Fruit fly (Drosophila melanogaster): ENCODE results near the gene Apl.
A peak's percentile ranks its signal among the peaks of the same experiment; 100 is the strongest.

Apl gene

dm6 chr3L:16587994-16588622 is 6.9 kb upstream of the Apl start (continued):
- TF ChIP-seq CG30431 (GFP tag; optimal IDR thresholded peaks at IDR 0.05), result no peak
- TF ChIP-seq CG33213 (GFP tag; optimal IDR thresholded peaks at IDR 0.05), result peak; percentile 60
- no peak for TF ChIP-seq Trl (optimal IDR thresholded peaks at IDR 0.05)
- TF ChIP-seq Trl (GFP tag; optimal IDR thresholded peaks at IDR 0.05), result peak; percentile 42
- peak; percentile 63 for TF ChIP-seq PHDP (tag; optimal IDR thresholded peaks at IDR 0.05)
- TF ChIP-seq CG12236 (GFP tag; optimal IDR thresholded peaks at IDR 0.05), result no peak
- TF ChIP-seq corto (GFP tag; optimal IDR thresholded peaks at IDR 0.05), result no peak
- TF ChIP-seq CG8089 (GFP tag; optimal IDR thresholded peaks at IDR 0.05), result peak; percentile 26
- peak; percentile 70 for TF ChIP-seq zfh2 (GFP tag; optimal IDR thresholded peaks at IDR 0.05)
- peak; percentile 44; the same call in 1 of the 2 replicates for TF ChIP-seq ssp (GFP tag; IDR thresholded peaks at IDR 0.05)
- peak; percentile 76 for TF ChIP-seq Max (GFP tag; optimal IDR thresholded peaks at IDR 0.05)
- TF ChIP-seq CG14965 (GFP tag; optimal IDR thresholded peaks at IDR 0.05; ENCODE audit: borderline replicate concordance), result no peak
- peak in 1 of 3 experiments; percentile 21 for TF ChIP-seq lola (GFP tag; optimal IDR thresholded peaks at IDR 0.05)
- peak; percentile 64; the same call in 1 of the 2 replicates for TF ChIP-seq Atf6 (GFP tag; IDR thresholded peaks at IDR 0.05)
- TF ChIP-seq CG1647 (GFP tag; optimal IDR thresholded peaks at IDR 0.05), result peak; percentile 40
- TF ChIP-seq yki (optimal IDR thresholded peaks at IDR 0.05), result peak; percentile 94
- TF ChIP-seq CG15073 (GFP tag; optimal IDR thresholded peaks at IDR 0.05), result no peak
- TF ChIP-seq Ada2b (GFP tag; IDR thresholded peaks at IDR 0.05), result peak; percentile 51
- TF ChIP-seq slou (GFP tag; optimal IDR thresholded peaks at IDR 0.05), result no peak
- TF ChIP-seq Bteb2 (GFP tag; optimal IDR thresholded peaks at IDR 0.05), result peak; percentile 38
- TF ChIP-seq tup (GFP tag; optimal IDR thresholded peaks at IDR 0.05), result peak; percentile 10
- no peak for TF ChIP-seq Atf-2 (GFP tag; optimal IDR thresholded peaks at IDR 0.05)
- no peak for TF ChIP-seq sima (GFP tag; optimal IDR thresholded peaks at IDR 0.05)
- peak; percentile 94 for TF ChIP-seq row (GFP tag; IDR thresholded peaks at IDR 0.05)
- peak; percentile 54 for TF ChIP-seq HLH3B (GFP tag; IDR thresholded peaks at IDR 0.05)
- peak; percentile 98 for TF ChIP-seq Dll (GFP tag; IDR thresholded peaks at IDR 0.05; ENCODE audit: partially characterized antibody)
- TF ChIP-seq CG17612 (GFP tag; IDR thresholded peaks at IDR 0.05), result no peak
- no peak for TF ChIP-seq Hey (tag; optimal IDR thresholded peaks at IDR 0.05)
- peak; percentile 47 for TF ChIP-seq NfI (GFP tag; optimal IDR thresholded peaks at IDR 0.05)
- peak; percentile 11 for TF ChIP-seq NC2β (GFP tag; optimal IDR thresholded peaks at IDR 0.05)
- peak; percentile 63 for TF ChIP-seq Xbp1 (GFP tag; optimal IDR thresholded peaks at IDR 0.05)
- peak; percentile 56 for TF ChIP-seq Chrac-16 (GFP tag; optimal IDR thresholded peaks at IDR 0.05)
- TF ChIP-seq CTCF (GFP tag; optimal IDR thresholded peaks at IDR 0.05), result no peak
- TF ChIP-seq Lim3 (GFP tag; IDR thresholded peaks at IDR 0.05), result no peak
- peak; percentile 99 for TF ChIP-seq CG6689 (GFP tag; IDR thresholded peaks at IDR 0.05)
- no peak for TF ChIP-seq ac (GFP tag; optimal IDR thresholded peaks at IDR 0.05)
- peak; percentile 53; the same call in 1 of the 2 replicates for TF ChIP-seq chm (GFP tag; IDR thresholded peaks at IDR 0.05)
- TF ChIP-seq CG9609 (GFP tag; optimal IDR thresholded peaks at IDR 0.05), result peak; percentile 62
- TF ChIP-seq CG18599 (GFP tag; optimal IDR thresholded peaks at IDR 0.05), result peak; percentile 64
- peak; percentile 92 for TF ChIP-seq pzg (GFP tag; optimal IDR thresholded peaks at IDR 0.05)
- TF ChIP-seq Sry-β (GFP tag; optimal IDR thresholded peaks at IDR 0.05), result peak; percentile 52
- no peak for TF ChIP-seq Deaf1 (tag; optimal IDR thresholded peaks at IDR 0.05)
- TF ChIP-seq Six4 (GFP tag; optimal IDR thresholded peaks at IDR 0.05), result peak; percentile 12
- peak; percentile 72 for TF ChIP-seq trem (tag; optimal IDR thresholded peaks at IDR 0.05)
- TF ChIP-seq CG13775 (GFP tag; optimal IDR thresholded peaks at IDR 0.05), result peak; percentile 52
- TF ChIP-seq Hr39 (optimal IDR thresholded peaks at IDR 0.05), result no peak
- no peak for TF ChIP-seq lov (optimal IDR thresholded peaks at IDR 0.05)
- TF ChIP-seq lov (GFP tag; IDR thresholded peaks at IDR 0.05), result 0 out of 3 replicates have a peak, but pooled peaks have one; percentile 42
- peak; percentile 93 for TF ChIP-seq YL-1 (GFP tag; optimal IDR thresholded peaks at IDR 0.05)
- peak; percentile 90 for TF ChIP-seq CG2129 (GFP tag; IDR thresholded peaks at IDR 0.05; ENCODE audit: partially characterized antibody)
- peak; percentile 76 for TF ChIP-seq Dbx (GFP tag; IDR thresholded peaks at IDR 0.05)
- peak; percentile 57 for TF ChIP-seq CG10543 (GFP tag; optimal IDR thresholded peaks at IDR 0.05)

All from whole organism, embryonic.